Fruit fly (Drosophila melanogaster) whole organism, prepupa: ENCODE measurements around the gene Nrg.

Source experiments
- CG10631 ChIP-seq: fragments of 200-800 bp; sonication (Bioruptor generic); optimal IDR thresholded peaks from 2 replicates; lab custom pipeline; 2016; ENCODE audit warnings: missing biosample characterization, missing genetic modification characterization
- CG11762 ChIP-seq: fragments of 200-800 bp; sonication (Bioruptor generic); optimal IDR thresholded peaks from 3 replicates; lab custom pipeline; 2016; ENCODE audit warnings: missing biosample characterization, missing genetic modification characterization; ENCODE audit not compliant: insufficient read depth
- CG11902 ChIP-seq: fragments of 200-800 bp; sonication (Bioruptor generic); optimal IDR thresholded peaks from 3 replicates; lab custom pipeline; 2016; ENCODE audit warnings: missing biosample characterization, missing genetic modification characterization
- CG15336 ChIP-seq: fragments of 200-800 bp; sonication (Bioruptor generic); IDR thresholded peaks from 2 replicates; pipeline ENCODE4 v1.3.6; 2022; ENCODE audit warnings: missing biosample characterization, missing genetic modification characterization
- CG16779 ChIP-seq: fragments of 200-800 bp; sonication (Bioruptor generic); optimal IDR thresholded peaks from 3 replicates; lab custom pipeline; 2017; ENCODE audit warnings: missing biosample characterization, mild to moderate bottlenecking, missing genetic modification characterization
- CG31627 ChIP-seq: fragments of 200-800 bp; sonication (Bioruptor generic); optimal IDR thresholded peaks from 3 replicates; lab custom pipeline; 2016; ENCODE audit warnings: missing biosample characterization, missing genetic modification characterization
- CG32006 ChIP-seq: fragments of 200-800 bp; sonication (Bioruptor generic); optimal IDR thresholded peaks from 3 replicates; lab custom pipeline; 2017; ENCODE audit warnings: missing biosample characterization, mild to moderate bottlenecking, missing genetic modification characterization
- CG34406 ChIP-seq: fragments of 200-800 bp; sonication (Bioruptor generic); optimal IDR thresholded peaks from 3 replicates; lab custom pipeline; 2016; ENCODE audit warnings: missing biosample characterization, missing genetic modification characterization
- CG3919 ChIP-seq: fragments of 200-800 bp; sonication (Bioruptor generic); optimal IDR thresholded peaks from 3 replicates; lab custom pipeline; 2016; ENCODE audit warnings: missing biosample characterization, missing genetic modification characterization
- CG8119 ChIP-seq: fragments of 200-800 bp; sonication (Bioruptor generic); IDR thresholded peaks from 3 replicates; pipeline ENCODE4 v1.3.6; 2022; ENCODE audit warnings: missing biosample characterization, missing genetic modification characterization
- CG8632 ChIP-seq: fragments of 200-800 bp; sonication (Bioruptor generic); optimal IDR thresholded peaks from 3 replicates; lab custom pipeline; 2016; ENCODE audit warnings: missing biosample characterization, missing genetic modification characterization
- CG9139 ChIP-seq: fragments of 200-800 bp; sonication (Bioruptor generic); optimal IDR thresholded peaks from 3 replicates; lab custom pipeline; 2017; ENCODE audit warnings: missing biosample characterization, mild to moderate bottlenecking, missing genetic modification characterization
- Eip75B ChIP-seq: fragments of 200-800 bp; sonication (Bioruptor generic); optimal IDR thresholded peaks from 3 replicates; lab custom pipeline; 2016; ENCODE audit warnings: missing biosample characterization, missing genetic modification characterization
- Eip78C ChIP-seq: fragments of 200-800 bp; sonication (Bioruptor generic); peaks from one replicate; lab custom pipeline; 2016; ENCODE audit warnings: missing biosample characterization, missing genetic modification characterization
- Eip93F ChIP-seq: fragments of 200-800 bp; sonication (Bioruptor generic); optimal IDR thresholded peaks from 2 replicates; lab custom pipeline; 2016; ENCODE audit warnings: missing biosample characterization, mild to moderate bottlenecking, missing genetic modification characterization
- Ets21C ChIP-seq: fragments of 200-800 bp; sonication (Bioruptor generic); optimal IDR thresholded peaks from 3 replicates; lab custom pipeline; 2016; ENCODE audit warnings: missing biosample characterization, missing genetic modification characterization
- Ets96B ChIP-seq: fragments of 200-800 bp; optimal IDR thresholded peaks from 2 replicates; lab custom pipeline; 2019; ENCODE audit warnings: missing biosample characterization, mild to moderate bottlenecking, missing genetic modification characterization, moderate library complexity
- Gug ChIP-seq: fragments of 200-800 bp; sonication (Bioruptor generic); IDR thresholded peaks from 2 replicates; pipeline ENCODE4 v1.3.6; 2022; ENCODE audit warnings: missing biosample characterization, missing genetic modification characterization
- Hr38 ChIP-seq: sonication (Bioruptor generic); optimal IDR thresholded peaks from 2 replicates; lab custom pipeline; 2016; ENCODE audit warnings: missing biosample characterization, missing genetic modification characterization
- Hr39 ChIP-seq: fragments of 200-800 bp; sonication (Bioruptor generic); optimal IDR thresholded peaks from 2 replicates; lab custom pipeline; 2016; ENCODE audit warnings: missing biosample characterization, missing genetic modification characterization
- Lpt ChIP-seq: fragments of 200-800 bp; sonication (Bioruptor generic); optimal IDR thresholded peaks from 3 replicates; lab custom pipeline; 2016; ENCODE audit warnings: missing biosample characterization, missing genetic modification characterization
- Met ChIP-seq: fragments of 200-800 bp; sonication (Bioruptor generic); optimal IDR thresholded peaks from 3 replicates; lab custom pipeline; 2016; ENCODE audit warnings: missing biosample characterization, missing genetic modification characterization
- OdsH ChIP-seq: fragments of 200-800 bp; sonication (Bioruptor generic); optimal IDR thresholded peaks from 3 replicates; lab custom pipeline; 2016; ENCODE audit warnings: missing biosample characterization, missing genetic modification characterization
- Sox102F ChIP-seq: fragments of 200-800 bp; sonication (Bioruptor generic); optimal IDR thresholded peaks from 2 replicates; lab custom pipeline; 2016; ENCODE audit warnings: missing biosample characterization, mild to moderate bottlenecking, missing genetic modification characterization
- achi ChIP-seq: fragments of 200-800 bp; sonication (Bioruptor generic); optimal IDR thresholded peaks from 3 replicates; lab custom pipeline; 2016; ENCODE audit warnings: missing biosample characterization, missing genetic modification characterization
- acj6 ChIP-seq: fragments of 200-800 bp; sonication (Bioruptor generic); optimal IDR thresholded peaks from 3 replicates; lab custom pipeline; 2016; ENCODE audit warnings: missing biosample characterization, missing genetic modification characterization
- dsx ChIP-seq: fragments of 200-800 bp; optimal IDR thresholded peaks from 3 replicates; lab custom pipeline; 2019; ENCODE audit warnings: missing biosample characterization, mild to moderate bottlenecking, missing genetic modification characterization, moderate library complexity; ENCODE audit not compliant: poor library complexity, severe bottlenecking
- eg ChIP-seq: fragments of 200-800 bp; sonication (Bioruptor generic); IDR thresholded peaks from 3 replicates; pipeline ENCODE4 v1.3.6; 2022; ENCODE audit warnings: missing biosample characterization, missing genetic modification characterization
- esn ChIP-seq: fragments of 200-800 bp; sonication (Bioruptor generic); optimal IDR thresholded peaks from 2 replicates; lab custom pipeline; 2016; ENCODE audit warnings: missing biosample characterization, mild to moderate bottlenecking, missing genetic modification characterization, moderate library complexity
- fd59A ChIP-seq: fragments of 200-800 bp; sonication (Bioruptor generic); optimal IDR thresholded peaks from 2 replicates; lab custom pipeline; 2017; ENCODE audit warnings: missing biosample characterization, mild to moderate bottlenecking, missing genetic modification characterization, missing genetic modification reagents
- fkh ChIP-seq: fragments of 200-800 bp; sonication (Bioruptor generic); optimal IDR thresholded peaks from 3 replicates; lab custom pipeline; 2017; ENCODE audit warnings: missing biosample characterization, mild to moderate bottlenecking, missing genetic modification characterization, moderate library complexity
- lz ChIP-seq: fragments of 200-800 bp; sonication (Bioruptor generic); optimal IDR thresholded peaks from 3 replicates; lab custom pipeline; 2016; ENCODE audit warnings: missing biosample characterization, missing genetic modification characterization
- net ChIP-seq: fragments of 200-800 bp; sonication (Bioruptor generic); optimal IDR thresholded peaks from 3 replicates; lab custom pipeline; 2016; ENCODE audit warnings: missing biosample characterization, missing genetic modification characterization
- pdm3 ChIP-seq: fragments of 200-800 bp; sonication (Bioruptor generic); optimal IDR thresholded peaks from 3 replicates; lab custom pipeline; 2016; ENCODE audit warnings: missing biosample characterization, missing genetic modification characterization
- spab ChIP-seq: fragments of 200-800 bp; sonication (Bioruptor generic); optimal IDR thresholded peaks from 2 replicates; lab custom pipeline; 2017; ENCODE audit warnings: missing biosample characterization, mild to moderate bottlenecking, missing genetic modification characterization, missing genetic modification reagents
- ss ChIP-seq, 2 experiments: fragments of 200-800 bp; sonication (Bioruptor generic); optimal IDR thresholded peaks; 2 replicates in 1 of 2; 3 replicates in 1 of 2; lab custom pipeline; 2017 to 2018; ENCODE audit warnings: mild to moderate bottlenecking in 2 of 2, missing biosample characterization in 2 of 2, missing genetic modification characterization in 2 of 2, moderate library complexity in 1 of 2
- svp ChIP-seq: fragments of 200-800 bp; sonication (Bioruptor generic); peaks from one replicate; lab custom pipeline; 2016; ENCODE audit warnings: missing biosample characterization, missing genetic modification characterization
- topi ChIP-seq: fragments of 200-800 bp; sonication (Bioruptor generic); optimal IDR thresholded peaks from 3 replicates; lab custom pipeline; 2016; ENCODE audit warnings: missing biosample characterization, missing genetic modification characterization
- vri ChIP-seq: fragments of 200-800 bp; sonication (Bioruptor generic); optimal IDR thresholded peaks from 3 replicates; lab custom pipeline; 2016; ENCODE audit warnings: missing biosample characterization, mild to moderate bottlenecking, missing genetic modification characterization

The Nrg gene

DNA sequence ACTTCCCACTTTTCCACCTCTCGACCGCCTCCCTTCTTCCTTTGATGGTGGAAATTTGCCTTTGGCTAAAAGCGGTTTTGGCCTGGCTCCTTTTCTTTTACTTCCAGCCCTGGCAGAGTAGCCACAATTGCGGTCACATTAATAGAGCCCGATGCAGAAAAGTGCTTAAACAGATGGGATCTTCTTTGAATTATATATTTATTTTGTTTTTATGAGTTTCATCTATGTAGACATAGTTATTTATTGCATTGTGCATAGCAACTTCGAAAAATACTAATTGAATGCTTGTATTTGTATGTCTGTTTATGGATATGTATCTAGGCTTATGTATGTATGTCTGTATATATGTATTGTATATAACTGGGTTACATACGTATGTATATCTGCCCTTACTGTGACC lies 24.8 kb downstream of the Nrg start (continued):
- TF ChIP-seq Eip75B (GFP tag; lab: Kevin White, UChicago) (peak; percentile 35), CG9139 (GFP tag; lab: Kevin White, UChicago) (peak; percentile 2), CG15336 (GFP tag; lab: Robert Waterston, UW) (peak; percentile 58), Ets96B (tag; lab: Kevin White, UChicago) (peak; percentile 71), CG31627 (GFP tag; lab: Kevin White, UChicago) (peak; percentile 8), Hr38 (GFP tag; lab: Kevin White, UChicago) (no peak), Met (GFP tag; lab: Kevin White, UChicago) (peak; percentile 38), svp (GFP tag; lab: Kevin White, UChicago) (peak; percentile 61)

- TF ChIP-seq esn (GFP tag; lab: Kevin White, UChicago) = no peak
- TF ChIP-seq Ets96B (tag; lab: Kevin White, UChicago) = peak; percentile 4
- no peak for TF ChIP-seq Eip75B (GFP tag; lab: Kevin White, UChicago)
- no peak for TF ChIP-seq Ets21C
- TF ChIP-seq Eip78C (GFP tag; lab: Kevin White, UChicago) = peak; percentile 51
- TF ChIP-seq Eip93F (GFP tag; lab: Kevin White, UChicago) = no peak
- TF ChIP-seq CG16779 = no peak
- no peak for TF ChIP-seq CG8632
- TF ChIP-seq CG3919 (GFP tag; lab: Kevin White, UChicago) = no peak
- no peak for TF ChIP-seq achi (GFP tag; lab: Kevin White, UChicago)
- no peak for TF ChIP-seq Hr39 (GFP tag; lab: Kevin White, UChicago)
- no peak for TF ChIP-seq CG10631
- TF ChIP-seq OdsH (GFP tag; lab: Kevin White, UChicago) = peak; percentile 8
- peak; percentile 10 for TF ChIP-seq pdm3 (GFP tag; lab: Kevin White, UChicago)
- no peak for TF ChIP-seq lz (GFP tag; lab: Kevin White, UChicago)
- TF ChIP-seq fd59A (GFP tag; lab: Kevin White, UChicago) = no peak
- no peak for TF ChIP-seq Sox102F (GFP tag; lab: Kevin White, UChicago)
- peak; percentile 9 for TF ChIP-seq svp (GFP tag; lab: Kevin White, UChicago)
- TF ChIP-seq CG8119 (GFP tag; lab: Robert Waterston, UW) = 0 out of 3 replicates have a peak, but pooled peaks have one; percentile 18
- no peak for TF ChIP-seq topi
- TF ChIP-seq ss (GFP tag; optimal IDR thresholded peaks at IDR 0.05; lab: Kevin White, UChicago) = no peak
- no peak for TF ChIP-seq CG34406
- no peak for TF ChIP-seq spab (GFP tag; lab: Kevin White, UChicago)
- TF ChIP-seq Gug (GFP tag; lab: Robert Waterston, UW) = no peak
- TF ChIP-seq CG32006 (GFP tag; lab: Kevin White, UChicago) = no peak
- peak; percentile 16 for TF ChIP-seq acj6 (GFP tag; lab: Kevin White, UChicago)
- no peak for TF ChIP-seq CG15336 (GFP tag; lab: Robert Waterston, UW)
- no peak for TF ChIP-seq Lpt
- no peak for TF ChIP-seq fkh (GFP tag; lab: Kevin White, UChicago)
- TF ChIP-seq CG11902 = no peak
- TF ChIP-seq CG9139 (GFP tag; lab: Kevin White, UChicago) = no peak
- no peak for TF ChIP-seq eg (GFP tag; lab: Robert Waterston, UW)
- no peak for TF ChIP-seq dsx (GFP tag; lab: Kevin White, UChicago)
- TF ChIP-seq net (GFP tag; lab: Kevin White, UChicago) = no peak
Observed at dm6 chrX:8542728-8543127, 25.6 kb downstream of the Nrg start.

DNA sequence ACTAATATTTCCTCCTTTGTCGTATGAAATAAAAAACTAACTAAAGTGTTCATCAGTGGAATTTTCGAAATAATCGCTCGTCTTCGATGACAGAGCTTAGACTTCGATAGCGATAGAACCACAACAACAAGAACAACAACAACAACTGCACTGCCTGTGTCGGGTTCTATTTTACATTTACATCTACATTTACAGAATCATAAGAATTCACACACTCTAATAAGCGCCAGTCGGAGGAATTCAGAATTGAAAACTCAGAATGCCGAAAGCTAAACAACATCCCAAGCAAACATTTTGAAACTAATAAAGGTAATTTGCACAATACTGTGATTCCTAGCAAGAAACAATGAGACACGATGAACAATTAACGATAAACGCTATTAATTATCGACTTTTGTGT lies 37.1 kb downstream of the Nrg start:
- TF ChIP-seq CG10631 (no peak), vri (no peak), esn (GFP tag; lab: Kevin White, UChicago) (no peak), spab (GFP tag; lab: Kevin White, UChicago) (no peak), ss (GFP tag; optimal IDR thresholded peaks at IDR 0.05; lab: Kevin White, UChicago) (no peak), fkh (GFP tag; lab: Kevin White, UChicago) (no peak), eg (GFP tag; lab: Robert Waterston, UW) (no peak), CG31627 (GFP tag; lab: Kevin White, UChicago) (no peak), CG9139 (GFP tag; lab: Kevin White, UChicago) (no peak), CG11762 (GFP tag; lab: Kevin White, UChicago) (no peak), CG34406 (no peak)
- TF ChIP-seq, all 60 proteins: peak for 0
